Worm (Caenorhabditis elegans) whole organism, L3 larva: ENCODE data around the gene ani-3.

Experiments
- R02D3.7 ChIP-seq: fragments of 150-350 bp; optimal IDR thresholded peaks from 2 replicates; lab custom pipeline; 2014; ENCODE audit warnings: missing biosample characterization, missing genetic modification characterization
- ama-1 ChIP-seq: fragments of 150-350 bp; optimal IDR thresholded peaks from 2 replicates; lab custom pipeline; 2018
- ceh-16 ChIP-seq: sonication (generic microtip); optimal IDR thresholded peaks from 2 replicates; lab custom pipeline; 2017; ENCODE audit warnings: missing biosample characterization, missing genetic modification characterization
- ceh-28 ChIP-seq: fragments of 150-350 bp; optimal IDR thresholded peaks from 2 replicates; lab custom pipeline; 2014; ENCODE audit warnings: missing biosample characterization, missing genetic modification reagents, missing genetic modification characterization
- ceh-82 ChIP-seq: fragments of 150-350 bp; optimal IDR thresholded peaks from 2 replicates; lab custom pipeline; 2014; ENCODE audit warnings: missing biosample characterization, missing genetic modification characterization
- ceh-9 ChIP-seq: sonication (generic microtip); optimal IDR thresholded peaks from 2 replicates; lab custom pipeline; 2018; ENCODE audit warnings: missing biosample characterization, missing genetic modification characterization
- daf-12 ChIP-seq: fragments of 150-350 bp; optimal IDR thresholded peaks from 2 replicates; lab custom pipeline; 2014; ENCODE audit warnings: missing biosample characterization, missing genetic modification reagents, missing genetic modification characterization
- egl-5 ChIP-seq: fragments of 150-350 bp; optimal IDR thresholded peaks from 2 replicates; lab custom pipeline; 2017; ENCODE audit warnings: missing biosample characterization, missing genetic modification reagents, missing genetic modification characterization, inconsistent platforms
- elt-1 ChIP-seq: fragments of 150-350 bp; optimal IDR thresholded peaks from 2 replicates; lab custom pipeline; 2014; ENCODE audit warnings: missing biosample characterization, missing genetic modification characterization
- elt-2 ChIP-seq: sonication (generic microtip); optimal IDR thresholded peaks from 2 replicates; lab custom pipeline; 2016; ENCODE audit warnings: missing genetic modification reagents, mild to moderate bottlenecking, missing genetic modification characterization, missing compliant biosample characterization
- elt-3 ChIP-seq, 3 experiments: fragments of 150-350 bp in 1 of 3; sonication (generic microtip) in 2 of 3; optimal IDR thresholded peaks; 2 replicates in 2 of 3; 4 replicates in 1 of 3; lab custom pipeline; 2014 to 2017; ENCODE audit warnings: missing biosample characterization in 3 of 3, missing genetic modification characterization in 3 of 3
- fkh-10 ChIP-seq: sonication (generic microtip); optimal IDR thresholded peaks from 2 replicates; lab custom pipeline; 2017; ENCODE audit warnings: missing biosample characterization, missing genetic modification reagents, missing genetic modification characterization
- fkh-2 ChIP-seq: fragments of 150-350 bp; optimal IDR thresholded peaks from 2 replicates; lab custom pipeline; 2014; ENCODE audit warnings: missing biosample characterization, missing genetic modification reagents, missing genetic modification characterization
- fos-1 ChIP-seq: fragments of 150-350 bp; optimal IDR thresholded peaks from 2 replicates; lab custom pipeline; 2014; ENCODE audit warnings: missing biosample characterization, missing genetic modification characterization
- lin-39 ChIP-seq: fragments of 150-350 bp; optimal IDR thresholded peaks from 2 replicates; lab custom pipeline; 2018; ENCODE audit warnings: missing biosample characterization, missing genetic modification reagents, missing genetic modification characterization
- lsy-12 ChIP-seq: sonication (generic microtip); optimal IDR thresholded peaks from 2 replicates; lab custom pipeline; 2016; ENCODE audit warnings: mild to moderate bottlenecking, missing genetic modification characterization, missing compliant biosample characterization
- mdl-1 ChIP-seq: fragments of 150-350 bp; optimal IDR thresholded peaks from 2 replicates; lab custom pipeline; 2014; ENCODE audit warnings: missing biosample characterization, missing genetic modification characterization
- mml-1 ChIP-seq: fragments of 150-350 bp; sonication (generic microtip); optimal IDR thresholded peaks from 3 replicates; lab custom pipeline; 2014; ENCODE audit warnings: missing biosample characterization, missing genetic modification characterization
- nfya-1 ChIP-seq: sonication (generic microtip); optimal IDR thresholded peaks from 2 replicates; lab custom pipeline; 2017; ENCODE audit warnings: missing genetic modification characterization, mild to moderate bottlenecking, missing compliant biosample characterization, antibody characterized with exemption, moderate library complexity; ENCODE audit not compliant: insufficient read depth
- nhr-11 ChIP-seq: fragments of 150-350 bp; optimal IDR thresholded peaks from 2 replicates; lab custom pipeline; 2014; ENCODE audit warnings: missing biosample characterization, missing genetic modification characterization
- nhr-12 ChIP-seq: fragments of 150-350 bp; optimal IDR thresholded peaks from 2 replicates; lab custom pipeline; 2014; ENCODE audit warnings: missing biosample characterization, missing genetic modification characterization
- nhr-23 ChIP-seq: fragments of 150-350 bp; optimal IDR thresholded peaks from 2 replicates; lab custom pipeline; 2014; ENCODE audit warnings: missing biosample characterization, missing genetic modification reagents, missing genetic modification characterization
- nhr-237 ChIP-seq: fragments of 150-350 bp; optimal IDR thresholded peaks from 2 replicates; lab custom pipeline; 2014; ENCODE audit warnings: missing biosample characterization, missing genetic modification characterization
- nhr-25 ChIP-seq: sonication (generic microtip); optimal IDR thresholded peaks from 2 replicates; lab custom pipeline; 2017; ENCODE audit warnings: missing biosample characterization, missing genetic modification characterization
- nhr-28 ChIP-seq: fragments of 150-350 bp; optimal IDR thresholded peaks from 2 replicates; lab custom pipeline; 2014; ENCODE audit warnings: missing biosample characterization, missing genetic modification characterization
- nhr-76 ChIP-seq: fragments of 150-350 bp; sonication (generic microtip); optimal IDR thresholded peaks from 5 replicates; lab custom pipeline; 2014; ENCODE audit warnings: missing biosample characterization, missing genetic modification characterization
- pha-4 ChIP-seq: fragments of 150-350 bp; optimal IDR thresholded peaks from 2 replicates; lab custom pipeline; 2014; ENCODE audit warnings: missing biosample characterization, missing genetic modification reagents, missing genetic modification characterization
- sea-2 ChIP-seq: fragments of 150-350 bp; sonication (generic microtip); optimal IDR thresholded peaks from 4 replicates; lab custom pipeline; 2014; ENCODE audit warnings: missing biosample characterization, missing genetic modification reagents, missing genetic modification characterization
- snpc-4 ChIP-seq: fragments of 150-350 bp; optimal IDR thresholded peaks from 2 replicates; lab custom pipeline; 2014; ENCODE audit warnings: missing biosample characterization, missing genetic modification characterization
- tbx-2 ChIP-seq: sonication (generic microtip); optimal IDR thresholded peaks from 2 replicates; lab custom pipeline; 2016; ENCODE audit warnings: mild to moderate bottlenecking, missing genetic modification characterization, missing compliant biosample characterization
- unc-39 ChIP-seq: sonication (generic microtip); optimal IDR thresholded peaks from 4 replicates; lab custom pipeline; 2017; ENCODE audit warnings: missing biosample characterization, missing genetic modification characterization
- unc-62 ChIP-seq: fragments of 150-350 bp; sonication (generic microtip); optimal IDR thresholded peaks from 4 replicates; lab custom pipeline; 2014; ENCODE audit warnings: missing biosample characterization, missing genetic modification reagents, missing genetic modification characterization
- zag-1 ChIP-seq: fragments of 150-350 bp; optimal IDR thresholded peaks from 2 replicates; lab custom pipeline; 2014; ENCODE audit warnings: missing biosample characterization, missing genetic modification characterization
- ztf-11 ChIP-seq: fragments of 150-350 bp; optimal IDR thresholded peaks from 2 replicates; lab custom pipeline; 2014; ENCODE audit warnings: missing biosample characterization, missing genetic modification characterization

ani-3 gene

DNA sequence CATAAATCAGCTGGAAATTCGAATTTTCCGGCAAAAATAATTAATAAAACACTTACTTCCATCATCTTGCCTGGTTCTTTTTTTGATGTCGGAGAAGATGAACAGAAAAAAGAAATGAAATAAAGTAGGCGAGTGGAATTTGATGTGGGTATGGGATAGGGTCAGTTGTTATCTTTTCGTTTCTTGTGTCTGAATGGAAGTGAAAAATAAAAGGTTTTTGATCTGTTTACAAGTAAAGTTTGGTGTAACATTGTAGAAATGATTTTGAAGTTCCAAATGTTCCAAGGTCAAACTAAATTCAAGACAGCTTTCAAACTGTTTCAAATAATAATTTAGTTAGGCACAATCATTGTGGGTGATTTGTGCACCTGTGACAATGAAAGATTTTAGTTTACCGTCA, 39.9 kb downstream of the ani-3 start, which contains the start of gene W04E12.7:
W04E12.7 (minus strand) TSS at position 101 of the 400 bp plus-strand sequence.
- TF ChIP-seq nhr-11 (tag; lab: Kevin White, UChicago) (no peak), nhr-76 (tag; lab: Kevin White, UChicago) (no peak), fkh-2 (tag; lab: Kevin White, UChicago) (no peak), tbx-2 (tag; lab: Kevin White, UChicago) (no peak), elt-3 (tag; optimal IDR thresholded peaks at IDR 0.05; lab: Kevin White, UChicago) (no peak), sea-2 (no peak), elt-1 (tag; lab: Kevin White, UChicago) (no peak), pha-4 (tag; lab: Kevin White, UChicago) (no peak), nhr-28 (tag; lab: Kevin White, UChicago) (no peak)

DNA sequence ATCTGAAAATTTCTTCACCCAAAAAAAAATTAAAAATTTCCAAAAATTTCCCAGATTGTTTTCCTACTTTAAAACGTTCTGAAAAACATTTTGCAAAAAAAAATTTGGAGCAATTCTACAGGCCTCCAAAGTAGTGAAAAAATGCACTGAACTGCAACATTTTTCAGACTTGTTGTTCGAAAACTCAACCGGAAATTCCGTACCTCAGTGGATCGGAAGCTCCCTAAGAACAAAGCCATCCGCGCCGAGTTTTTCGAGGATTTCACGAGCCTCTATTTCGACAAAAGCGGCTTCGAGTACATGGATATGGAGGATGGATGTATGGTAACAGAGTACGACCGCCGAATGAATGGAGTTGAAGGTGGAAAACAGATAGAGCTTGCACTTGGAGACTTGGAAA, 40.6 kb downstream of the ani-3 start, which contains the start of gene fbxa-131:
fbxa-131 (plus strand) TSS at position 301 of the 400 bp plus-strand sequence.
- no peak for TF ChIP-seq lin-39 (tag; lab: Kevin White, UChicago)
- TF ChIP-seq elt-2 (tag; lab: Kevin White, UChicago), result no peak
- no peak for TF ChIP-seq nhr-12 (tag; lab: Kevin White, UChicago)
- TF ChIP-seq R02D3.7 (tag; lab: Kevin White, UChicago), result no peak
- no peak for TF ChIP-seq snpc-4 (tag; lab: Kevin White, UChicago)
- no peak for TF ChIP-seq nhr-25 (tag; lab: Kevin White, UChicago)
- TF ChIP-seq egl-5 (tag; lab: Kevin White, UChicago), result no peak
- TF ChIP-seq ceh-82 (tag; lab: Kevin White, UChicago), result no peak
- TF ChIP-seq nfya-1 (tag; lab: Kevin White, UChicago), result no peak
- TF ChIP-seq unc-39 (tag; lab: Kevin White, UChicago), result no peak
- no peak for TF ChIP-seq nhr-28 (tag; lab: Kevin White, UChicago)
- TF ChIP-seq fkh-2 (tag; lab: Kevin White, UChicago), result no peak
- TF ChIP-seq nhr-76 (tag; lab: Kevin White, UChicago), result no peak
- no peak for TF ChIP-seq ceh-28 (tag; lab: Kevin White, UChicago)
- no peak for TF ChIP-seq ceh-9 (tag; lab: Kevin White, UChicago)
- TF ChIP-seq tbx-2 (tag; lab: Kevin White, UChicago), result no peak

DNA sequence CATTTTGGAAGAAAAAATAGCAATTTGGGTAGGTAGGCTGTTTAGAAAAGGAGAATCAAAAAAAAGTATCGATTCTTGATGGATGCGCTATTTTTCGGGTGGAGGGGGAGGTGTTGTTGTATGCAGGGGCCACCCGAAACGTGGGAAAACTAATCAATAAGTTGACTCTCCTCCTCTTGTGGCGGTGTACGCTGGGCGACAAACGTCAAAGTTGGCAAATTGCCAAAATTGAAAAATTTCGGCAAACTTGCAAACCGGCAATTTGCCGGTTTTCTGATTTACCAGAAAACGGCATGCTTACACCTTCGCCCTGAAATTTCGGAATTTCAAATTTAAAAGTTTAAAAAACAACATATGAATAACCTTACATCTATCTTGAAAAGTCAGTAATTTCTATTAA, 43.5 kb downstream of the ani-3 start, which contains the start of gene W04E12.2:
W04E12.2 (minus strand) TSS at position 101 of the 400 bp plus-strand sequence.
- TF ChIP-seq egl-5 (tag; lab: Kevin White, UChicago), result no peak
- TF ChIP-seq pha-4 (tag; lab: Kevin White, UChicago), result no peak
- TF ChIP-seq nhr-23, result no peak

DNA sequence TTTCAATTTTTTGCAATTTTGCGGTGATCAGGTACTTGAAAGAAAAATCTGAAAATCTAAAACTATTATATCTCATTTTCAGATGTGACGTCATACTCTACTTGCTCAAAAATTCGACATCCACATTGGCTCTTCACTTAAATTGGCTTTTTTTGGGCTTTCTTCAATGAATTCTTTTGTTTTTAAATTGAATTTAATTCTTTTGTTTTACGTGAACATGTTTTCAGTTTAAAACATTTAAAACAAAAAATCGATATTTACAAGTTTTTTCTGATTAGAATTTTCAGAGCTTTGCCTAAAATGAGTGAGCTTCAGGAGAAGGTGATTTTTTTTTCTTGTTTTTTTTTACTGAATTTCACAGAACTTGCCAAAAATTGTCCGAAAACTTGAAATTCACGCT, 44.1 kb downstream of the ani-3 start, which contains the start of gene W04E12.3:
W04E12.3 (plus strand) TSS at position 301 of the 400 bp plus-strand sequence.
- TF ChIP-seq fos-1 (tag; lab: Kevin White, UChicago), result no peak
- TF ChIP-seq nhr-25 (tag; lab: Kevin White, UChicago), result no peak
- no peak for TF ChIP-seq nfya-1 (tag; lab: Kevin White, UChicago)
- TF ChIP-seq pha-4 (tag; lab: Kevin White, UChicago), result no peak
- no peak for TF ChIP-seq zag-1 (tag; lab: Kevin White, UChicago)
- no peak for TF ChIP-seq snpc-4 (tag; lab: Kevin White, UChicago)
- TF ChIP-seq mdl-1 (tag; lab: Kevin White, UChicago), result no peak
- TF ChIP-seq nhr-237 (tag; lab: Kevin White, UChicago), result no peak
- TF ChIP-seq unc-39 (tag; lab: Kevin White, UChicago), result no peak
- TF ChIP-seq elt-3 (tag; optimal IDR thresholded peaks at IDR 0.05; lab: Kevin White, UChicago), result no peak

DNA sequence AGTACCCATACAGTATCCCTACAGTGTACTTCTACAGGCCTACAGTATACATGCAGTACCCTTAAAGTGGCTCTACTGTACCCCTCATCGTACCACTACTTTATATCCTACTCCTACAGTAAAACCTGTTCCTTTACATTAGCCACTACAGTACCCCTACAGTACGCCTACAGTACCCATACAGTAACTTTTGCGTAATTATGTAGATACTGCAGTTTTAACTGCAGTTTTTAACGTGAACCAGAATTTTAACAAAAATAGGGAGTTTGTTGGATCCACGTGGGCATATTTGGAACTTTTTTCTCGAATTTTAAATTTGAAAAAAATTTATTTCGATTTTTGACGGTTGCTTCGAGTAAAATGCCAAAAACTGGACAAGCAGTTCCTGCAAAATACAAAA, 45.8 kb downstream of the ani-3 start, which contains the start of gene W04E12.4:
W04E12.4 (plus strand) TSS at position 301 of the 400 bp plus-strand sequence.
- TF ChIP-seq lsy-12 (tag; lab: Kevin White, UChicago) (no peak), ztf-11 (no peak), nhr-28 (tag; lab: Kevin White, UChicago) (no peak), ama-1 (no peak), ceh-16 (tag; lab: Kevin White, UChicago) (no peak), unc-39 (tag; lab: Kevin White, UChicago) (no peak), nhr-11 (tag; lab: Kevin White, UChicago) (no peak), fkh-10 (GFP tag; lab: Kevin White, UChicago) (no peak), nhr-12 (tag; lab: Kevin White, UChicago) (no peak), snpc-4 (tag; lab: Kevin White, UChicago) (no peak), elt-3 (tag; optimal IDR thresholded peaks at IDR 0.05; lab: Kevin White, UChicago) (no peak), nhr-76 (tag; lab: Kevin White, UChicago) (no peak), unc-62 (GFP tag; lab: Kevin White, UChicago) (no peak), daf-12 (tag; lab: Kevin White, UChicago) (no peak), zag-1 (tag; lab: Kevin White, UChicago) (no peak), nfya-1 (tag; lab: Kevin White, UChicago) (no peak), mdl-1 (tag; lab: Kevin White, UChicago) (no peak), fos-1 (tag; lab: Kevin White, UChicago) (no peak), mml-1 (tag; lab: Kevin White, UChicago) (no peak), ceh-82 (tag; lab: Kevin White, UChicago) (no peak)
- TF ChIP-seq, all 47 proteins: peak for 0
